Worm (Caenorhabditis elegans): Measurements from ENCODE around the gene D1005.10.

- TF ChIP-seq nhr-76 (tag; optimal IDR thresholded peaks at IDR 0.05) (no peak), drap-1 (GFP tag; optimal IDR thresholded peaks at IDR 0.05) (no peak), lsy-2 (tag; optimal IDR thresholded peaks at IDR 0.05) (no peak), nhr-12 (tag; optimal IDR thresholded peaks at IDR 0.05) (no peak)
These were observed 5.4 kb downstream of the D1005.10 start for ce11 chrX:1480564-1480963.
